Fruit fly (Drosophila melanogaster) whole organism, embryonic: ENCODE measurements around the gene Atac2.

ENCODE experiments used
- Adf1 ChIP-seq: fragments of 200-800 bp; sonication (Bioruptor generic); IDR thresholded peaks from 2 replicates; pipeline ENCODE4 v1.3.6; 2022; ENCODE audit warnings: missing biosample characterization, missing genetic modification characterization
- B-H1 ChIP-seq: fragments of 200-800 bp; sonication (Bioruptor generic); IDR thresholded peaks from 3 replicates; pipeline ENCODE4 v1.3.6; 2022; ENCODE audit warnings: missing biosample characterization, missing genetic modification characterization
- CG1024 ChIP-seq: fragments of 200-800 bp; sonication (Bioruptor generic); IDR thresholded peaks from 2 replicates; pipeline ENCODE4 v1.3.6; 2022; ENCODE audit warnings: missing biosample characterization, missing genetic modification characterization
- CG10959 ChIP-seq: fragments of 200-800 bp; sonication (Bioruptor generic); IDR thresholded peaks from 2 replicates; pipeline ENCODE4 v1.3.6; 2022; ENCODE audit warnings: missing biosample characterization, missing genetic modification characterization
- CG11456 ChIP-seq: fragments of 200-800 bp; sonication (Bioruptor generic); IDR thresholded peaks from 3 replicates; pipeline ENCODE4 v1.3.6; 2022; ENCODE audit warnings: missing biosample characterization, missing genetic modification characterization
- CG12071 ChIP-seq: fragments of 200-800 bp; sonication (Bioruptor generic); optimal IDR thresholded peaks from 3 replicates; lab custom pipeline; 2018; ENCODE audit warnings: missing biosample characterization, mild to moderate bottlenecking, missing genetic modification characterization
- CG1602 ChIP-seq: fragments of 200-800 bp; sonication (Bioruptor generic); optimal IDR thresholded peaks from 3 replicates; lab custom pipeline; 2016; ENCODE audit warnings: missing biosample characterization, missing genetic modification characterization
- CG1603 ChIP-seq: fragments of 200-800 bp; sonication (Bioruptor generic); optimal IDR thresholded peaks from 2 replicates; lab custom pipeline; 2019; ENCODE audit warnings: missing biosample characterization, mild to moderate bottlenecking, missing genetic modification characterization, moderate library complexity
- CG16779 ChIP-seq: fragments of 200-800 bp; sonication (Bioruptor generic); IDR thresholded peaks from 2 replicates; pipeline ENCODE4 v1.3.6; 2022; ENCODE audit warnings: missing biosample characterization, missing genetic modification characterization
- CG2889 ChIP-seq: fragments of 200-800 bp; sonication (Bioruptor generic); IDR thresholded peaks from 3 replicates; pipeline ENCODE4 v1.3.6; 2022; ENCODE audit warnings: missing biosample characterization, missing genetic modification characterization
- CG3847 ChIP-seq: fragments of 200-800 bp; sonication (Bioruptor generic); IDR thresholded peaks from 2 replicates; pipeline ENCODE4 v1.3.6; 2022; ENCODE audit warnings: missing biosample characterization, missing genetic modification characterization
- CG4282 ChIP-seq: fragments of 200-800 bp; sonication (Bioruptor generic); optimal IDR thresholded peaks from 2 replicates; lab custom pipeline; 2016; ENCODE audit warnings: missing biosample characterization, missing genetic modification characterization
- CG5180 ChIP-seq: fragments of 200-800 bp; sonication (Bioruptor generic); optimal IDR thresholded peaks from 3 replicates; lab custom pipeline; 2017; ENCODE audit warnings: missing biosample characterization, missing genetic modification characterization, mild to moderate bottlenecking, moderate library complexity, missing genetic modification reagents
- CG5245 ChIP-seq: fragments of 200-800 bp; sonication (Bioruptor generic); optimal IDR thresholded peaks from 3 replicates; lab custom pipeline; 2016; ENCODE audit warnings: missing biosample characterization, missing genetic modification characterization
- CG6689 ChIP-seq: fragments of 200-800 bp; sonication (Bioruptor generic); IDR thresholded peaks from 2 replicates; pipeline ENCODE4 v1.3.6; 2022; ENCODE audit warnings: missing biosample characterization, missing genetic modification characterization
- CG8089 ChIP-seq: fragments of 200-800 bp; sonication (Bioruptor generic); optimal IDR thresholded peaks from 3 replicates; lab custom pipeline; 2016; ENCODE audit warnings: missing biosample characterization, missing genetic modification characterization
- CG8924 ChIP-seq: fragments of 200-800 bp; optimal IDR thresholded peaks from 3 replicates; lab custom pipeline; 2019; ENCODE audit warnings: missing biosample characterization, mild to moderate bottlenecking, missing genetic modification characterization, moderate library complexity
- CG9215 ChIP-seq: fragments of 200-800 bp; sonication (Bioruptor generic); IDR thresholded peaks from 2 replicates; pipeline ENCODE4 v1.3.6; 2022; ENCODE audit warnings: missing biosample characterization, missing genetic modification characterization
- CG9609 ChIP-seq: fragments of 200-800 bp; sonication (Bioruptor generic); optimal IDR thresholded peaks from 3 replicates; lab custom pipeline; 2016; ENCODE audit warnings: missing biosample characterization, missing genetic modification characterization
- CG9727 ChIP-seq: fragments of 200-800 bp; sonication (Bioruptor generic); optimal IDR thresholded peaks from 3 replicates; lab custom pipeline; 2017; ENCODE audit warnings: missing biosample characterization, mild to moderate bottlenecking, missing genetic modification characterization
- Dbx ChIP-seq: fragments of 200-800 bp; sonication (Bioruptor generic); IDR thresholded peaks from 3 replicates; pipeline ENCODE4 v1.3.6; 2022; ENCODE audit warnings: missing biosample characterization, missing genetic modification characterization
- E2f2 ChIP-seq: fragments of 200-800 bp; sonication (Bioruptor generic); IDR thresholded peaks from 2 replicates; pipeline ENCODE4 v1.3.6; 2022; ENCODE audit warnings: missing biosample characterization, missing genetic modification characterization
- ERR ChIP-seq: fragments of 200-800 bp; sonication (Bioruptor generic); optimal IDR thresholded peaks from 2 replicates; lab custom pipeline; 2016; ENCODE audit warnings: missing biosample characterization, missing genetic modification characterization
- NK7.1 ChIP-seq: fragments of 200-800 bp; sonication (Bioruptor generic); optimal IDR thresholded peaks from 3 replicates; lab custom pipeline; 2016; ENCODE audit warnings: missing biosample characterization, missing genetic modification characterization
- Neu2 ChIP-seq: fragments of 200-800 bp; sonication (Bioruptor generic); optimal IDR thresholded peaks from 3 replicates; lab custom pipeline; 2016; ENCODE audit warnings: missing biosample characterization, missing genetic modification characterization, borderline replicate concordance
- Oaz ChIP-seq: fragments of 200-800 bp; sonication (Bioruptor generic); IDR thresholded peaks from 2 replicates; pipeline ENCODE4 v1.3.6; 2022; ENCODE audit warnings: missing biosample characterization, missing genetic modification characterization
- Rx ChIP-seq: fragments of 200-800 bp; sonication (Bioruptor generic); IDR thresholded peaks from 2 replicates; pipeline ENCODE4 v1.3.6; 2022; ENCODE audit warnings: missing biosample characterization, missing genetic modification characterization
- btn ChIP-seq: fragments of 200-800 bp; sonication (Bioruptor generic); optimal IDR thresholded peaks from 2 replicates; lab custom pipeline; 2016; ENCODE audit warnings: missing biosample characterization, missing genetic modification characterization
- cato ChIP-seq: fragments of 200-800 bp; sonication (Bioruptor generic); optimal IDR thresholded peaks from 2 replicates; lab custom pipeline; 2016; ENCODE audit warnings: missing biosample characterization, missing genetic modification characterization, borderline replicate concordance
- danr ChIP-seq: fragments of 200-800 bp; sonication (Bioruptor generic); IDR thresholded peaks from 2 replicates; pipeline ENCODE4 v1.3.6; 2022; ENCODE audit warnings: missing biosample characterization, missing genetic modification characterization
- dimm ChIP-seq: fragments of 200-800 bp; sonication (Bioruptor generic); IDR thresholded peaks from 2 replicates; pipeline ENCODE4 v1.3.6; 2022; ENCODE audit warnings: missing biosample characterization, missing genetic modification characterization
- dpn ChIP-seq, 2 experiments: fragments of 200-800 bp; sonication (Bioruptor generic); optimal IDR thresholded peaks; 3 replicates each; lab custom pipeline; 2016; ENCODE audit warnings: missing biosample characterization in 2 of 2, missing genetic modification characterization in 2 of 2
- eyg ChIP-seq: fragments of 200-800 bp; sonication (Bioruptor generic); optimal IDR thresholded peaks from 3 replicates; lab custom pipeline; 2016; ENCODE audit warnings: missing biosample characterization, missing genetic modification characterization
- ftz-f1 ChIP-seq: fragments of 200-800 bp; sonication (Bioruptor generic); optimal IDR thresholded peaks from 2 replicates; lab custom pipeline; 2016; ENCODE audit warnings: missing biosample characterization, missing genetic modification characterization
- fu2 ChIP-seq: fragments of 200-800 bp; sonication (Bioruptor generic); optimal IDR thresholded peaks from 2 replicates; lab custom pipeline; 2016; ENCODE audit warnings: missing biosample characterization, missing genetic modification characterization
- ind ChIP-seq: fragments of 200-800 bp; sonication (Bioruptor generic); optimal IDR thresholded peaks from 3 replicates; lab custom pipeline; 2016; ENCODE audit warnings: missing biosample characterization, missing genetic modification characterization
- lmd ChIP-seq: fragments of 200-800 bp; sonication (Bioruptor generic); IDR thresholded peaks from 2 replicates; pipeline ENCODE4 v1.3.6; 2022; ENCODE audit warnings: missing biosample characterization, missing genetic modification characterization
- lola ChIP-seq, 3 experiments: fragments of >200 bp in 2 of 3; fragments of 200-800 bp in 1 of 3; sonication (Bioruptor generic) in 1 of 3; optimal IDR thresholded peaks; 2 replicates each; lab custom pipeline; 2017 to 2019; ENCODE audit warnings: missing biosample characterization in 3 of 3, missing genetic modification characterization in 3 of 3, mild to moderate bottlenecking in 1 of 3, moderate library complexity in 1 of 3
- mam ChIP-seq: fragments of 200-800 bp; sonication (Bioruptor generic); optimal IDR thresholded peaks from 3 replicates; lab custom pipeline; 2016; ENCODE audit warnings: missing biosample characterization, missing genetic modification characterization
- mld ChIP-seq: fragments of 200-800 bp; sonication (Bioruptor generic); IDR thresholded peaks from 3 replicates; pipeline ENCODE4 v1.3.6; 2022; ENCODE audit warnings: missing biosample characterization, missing genetic modification characterization; ENCODE audit not compliant: partially characterized antibody
- oc ChIP-seq: fragments of 200-800 bp; sonication (Bioruptor generic); optimal IDR thresholded peaks from 2 replicates; lab custom pipeline; 2018; ENCODE audit warnings: missing biosample characterization, mild to moderate bottlenecking, missing genetic modification characterization, moderate library complexity
- org-1 ChIP-seq: fragments of 200-800 bp; sonication (Bioruptor generic); optimal IDR thresholded peaks from 2 replicates; lab custom pipeline; 2017; ENCODE audit warnings: missing biosample characterization, missing genetic modification characterization
- pfk ChIP-seq: fragments of 200-800 bp; sonication (Bioruptor generic); optimal IDR thresholded peaks from 2 replicates; lab custom pipeline; 2018; ENCODE audit warnings: missing biosample characterization, mild to moderate bottlenecking, missing genetic modification characterization, moderate library complexity
- ranshi ChIP-seq: fragments of 200-800 bp; sonication (Bioruptor generic); IDR thresholded peaks from 2 replicates; pipeline ENCODE4 v1.3.6; 2022; ENCODE audit warnings: missing biosample characterization, missing genetic modification characterization
- ro ChIP-seq: fragments of 200-800 bp; sonication (Bioruptor generic); IDR thresholded peaks from 2 replicates; pipeline ENCODE4 v1.3.6; 2022; ENCODE audit warnings: missing biosample characterization, missing genetic modification characterization
- row ChIP-seq: fragments of 200-800 bp; sonication (Bioruptor generic); IDR thresholded peaks from 3 replicates; pipeline ENCODE4 v1.3.6; 2022; ENCODE audit warnings: missing biosample characterization, missing genetic modification characterization
- sna ChIP-seq: fragments of 200-800 bp; sonication (Bioruptor generic); IDR thresholded peaks from 2 replicates; pipeline ENCODE4 v1.3.6; 2022; ENCODE audit warnings: missing biosample characterization, missing genetic modification characterization; ENCODE audit not compliant: partially characterized antibody
- stc ChIP-seq: fragments of 200-800 bp; sonication (Bioruptor generic); IDR thresholded peaks from 2 replicates; pipeline ENCODE4 v1.3.6; 2022; ENCODE audit warnings: missing biosample characterization, missing genetic modification characterization
- vvl ChIP-seq: fragments of 200-800 bp; sonication (Bioruptor generic); IDR thresholded peaks from 2 replicates; pipeline ENCODE4 v1.3.6; 2022; ENCODE audit warnings: missing biosample characterization, missing genetic modification characterization
- z ChIP-seq: fragments of 200-800 bp; sonication (Bioruptor generic); IDR thresholded peaks from 3 replicates; pipeline ENCODE4 v1.3.6; 2022; ENCODE audit warnings: missing biosample characterization, missing genetic modification characterization
- zfh2 ChIP-seq: fragments of 200-800 bp; sonication (Bioruptor generic); optimal IDR thresholded peaks from 2 replicates; lab custom pipeline; 2016; ENCODE audit warnings: missing biosample characterization, missing genetic modification characterization

Atac2 gene

dm6 chr2L:18626987-18627386 lies 14.9 kb upstream of the Atac2 start (continued):
- TF ChIP-seq cato (GFP tag; lab: Kevin White, UChicago) (peak; percentile 55), CG10959 (GFP tag; lab: Robert Waterston, UW) (0 out of 2 replicates have a peak, but pooled peaks have one; percentile 45), B-H1 (GFP tag; lab: Robert Waterston, UW) (peak; percentile 32; the same call in 1 of the 3 replicates), lmd (GFP tag; lab: Robert Waterston, UW) (peak; percentile 22; the same call in 1 of the 2 replicates), dpn (GFP tag; optimal IDR thresholded peaks at IDR 0.05; lab: Kevin White, UChicago) (peak; percentile 56 to 80), CG3847 (GFP tag; lab: Robert Waterston, UW) (0 out of 2 replicates have a peak, but pooled peaks have one; percentile 37), ro (GFP tag; lab: Robert Waterston, UW) (no peak), CG5245 (GFP tag; lab: Kevin White, UChicago) (peak; percentile 42), ind (GFP tag; lab: Kevin White, UChicago) (peak; percentile 11), CG11456 (GFP tag; lab: Robert Waterston, UW) (peak; percentile 28; the same call in 2 of the 3 replicates), org-1 (GFP tag; lab: Kevin White, UChicago) (peak; percentile 92), CG5180 (GFP tag; lab: Kevin White, UChicago) (peak; percentile 61), CG8924 (tag; lab: Kevin White, UChicago) (peak; percentile 76), NK7.1 (GFP tag; lab: Kevin White, UChicago) (peak; percentile 76), danr (peak; percentile 43; the same call in 1 of the 2 replicates), CG1603 (tag; lab: Kevin White, UChicago) (peak; percentile 68), Dbx (GFP tag; lab: Robert Waterston, UW) (peak; percentile 81; the same call in 2 of the 3 replicates), E2f2 (GFP tag; lab: Robert Waterston, UW) (peak; percentile 47; the same call in 1 of the 2 replicates), oc (peak; percentile 93), Rx (GFP tag; lab: Robert Waterston, UW) (no peak), CG6689 (peak; percentile 46; the same call in 1 of the 2 replicates), CG1602 (peak; percentile 70), ERR (GFP tag; lab: Kevin White, UChicago) (peak; percentile 77), CG4282 (peak; percentile 56), stc (GFP tag; lab: Robert Waterston, UW) (peak; percentile 52; the same call in 1 of the 2 replicates), fu2 (GFP tag; lab: Kevin White, UChicago) (peak; percentile 16), ranshi (GFP tag; lab: Robert Waterston, UW) (peak; percentile 78; the same call in 1 of the 2 replicates), mam (GFP tag; lab: Kevin White, UChicago) (peak; percentile 64), sna (GFP tag; lab: Robert Waterston, UW) (no peak), eyg (GFP tag; lab: Kevin White, UChicago) (peak; percentile 90), CG16779 (GFP tag; lab: Robert Waterston, UW) (peak; percentile 37; the same call in 1 of the 2 replicates), Adf1 (peak; percentile 63; the same call in 1 of the 2 replicates), zfh2 (GFP tag; lab: Kevin White, UChicago) (no peak), vvl (GFP tag; lab: Robert Waterston, UW) (peak; percentile 48), CG8089 (GFP tag; lab: Kevin White, UChicago) (peak; percentile 86), lola (GFP tag; optimal IDR thresholded peaks at IDR 0.05; lab: Kevin White, UChicago) (peak in 1 of 3 experiments; percentile 61), CG2889 (GFP tag; lab: Robert Waterston, UW) (no peak), CG1024 (GFP tag; lab: Robert Waterston, UW) (peak; percentile 40; the same call in 1 of the 2 replicates), dimm (no peak), mld (GFP tag; lab: Robert Waterston, UW) (no peak), row (GFP tag; lab: Robert Waterston, UW) (peak; percentile 20; the same call in 1 of the 3 replicates), ftz-f1 (GFP tag; lab: Kevin White, UChicago) (peak; percentile 65), CG9215 (GFP tag; lab: Robert Waterston, UW) (no peak), Neu2 (no peak), CG12071 (GFP tag; lab: Kevin White, UChicago) (peak; percentile 79), CG9727 (GFP tag; lab: Kevin White, UChicago) (peak; percentile 91), btn (peak; percentile 65), z (GFP tag; lab: Robert Waterston, UW) (peak; percentile 44; the same call in 2 of the 3 replicates), CG9609 (GFP tag; lab: Kevin White, UChicago) (peak; percentile 56), pfk (GFP tag; lab: Kevin White, UChicago) (no peak), Oaz (GFP tag; lab: Robert Waterston, UW) (no peak)
